Fruit fly (Drosophila melanogaster) whole organism, embryonic: Measurements from ENCODE around the gene CG3630.

Source experiments
- Bgb ChIP-seq: fragments of 200-800 bp; sonication (Bioruptor generic); IDR thresholded peaks from 2 replicates; pipeline ENCODE4 v1.3.6; 2022; ENCODE audit warnings: missing biosample characterization, missing genetic modification characterization; ENCODE audit not compliant: partially characterized antibody
- Blimp-1 ChIP-seq: fragments of 200-800 bp; sonication (Bioruptor generic); optimal IDR thresholded peaks from 3 replicates; lab custom pipeline; 2018; ENCODE audit warnings: missing biosample characterization, missing genetic modification characterization, mild to moderate bottlenecking, moderate library complexity, missing genetic modification reagents
- BtbVII ChIP-seq: fragments of 200-800 bp; sonication (Bioruptor generic); optimal IDR thresholded peaks from 3 replicates; lab custom pipeline; 2017; ENCODE audit warnings: missing biosample characterization, mild to moderate bottlenecking, missing genetic modification characterization
- CG1024 ChIP-seq: fragments of 200-800 bp; sonication (Bioruptor generic); IDR thresholded peaks from 2 replicates; pipeline ENCODE4 v1.3.6; 2022; ENCODE audit warnings: missing biosample characterization, missing genetic modification characterization
- CG10321 ChIP-seq: fragments of 200-800 bp; sonication (Bioruptor generic); IDR thresholded peaks from 2 replicates; pipeline ENCODE4 v1.3.6; 2022; ENCODE audit warnings: missing biosample characterization, missing genetic modification characterization
- CG10654 ChIP-seq: fragments of 200-800 bp; sonication (Bioruptor generic); optimal IDR thresholded peaks from 2 replicates; lab custom pipeline; 2016; ENCODE audit warnings: missing biosample characterization, missing genetic modification characterization
- CG12155 ChIP-seq: fragments of 200-800 bp; sonication (Bioruptor generic); optimal IDR thresholded peaks from 3 replicates; lab custom pipeline; 2016; ENCODE audit warnings: missing biosample characterization, missing genetic modification characterization
- CG16779 ChIP-seq: fragments of 200-800 bp; sonication (Bioruptor generic); IDR thresholded peaks from 2 replicates; pipeline ENCODE4 v1.3.6; 2022; ENCODE audit warnings: missing biosample characterization, missing genetic modification characterization
- CG17186 ChIP-seq: fragments of 200-800 bp; sonication (Bioruptor generic); optimal IDR thresholded peaks from 3 replicates; lab custom pipeline; 2017; ENCODE audit warnings: missing biosample characterization, missing genetic modification reagents, missing genetic modification characterization
- CG3163 ChIP-seq: fragments of 200-800 bp; sonication (Bioruptor generic); optimal IDR thresholded peaks from 3 replicates; lab custom pipeline; 2016; ENCODE audit warnings: missing biosample characterization, missing genetic modification characterization
- CG34422 ChIP-seq: fragments of 200-800 bp; sonication (Bioruptor generic); IDR thresholded peaks from 3 replicates; pipeline ENCODE4 v1.3.6; 2022; ENCODE audit warnings: missing biosample characterization, missing genetic modification characterization
- CG3995 ChIP-seq: fragments of 200-800 bp; sonication (Bioruptor generic); optimal IDR thresholded peaks from 3 replicates; lab custom pipeline; 2016; ENCODE audit warnings: missing biosample characterization, missing genetic modification characterization
- CG6854 ChIP-seq: fragments of 200-800 bp; sonication (Bioruptor generic); optimal IDR thresholded peaks from 3 replicates; lab custom pipeline; 2017; ENCODE audit warnings: missing biosample characterization, mild to moderate bottlenecking, missing genetic modification characterization
- CG8478 ChIP-seq: fragments of >200 bp; optimal IDR thresholded peaks from 2 replicates; lab custom pipeline; 2018
- CG8924 ChIP-seq: fragments of 200-800 bp; optimal IDR thresholded peaks from 3 replicates; lab custom pipeline; 2019; ENCODE audit warnings: missing biosample characterization, mild to moderate bottlenecking, missing genetic modification characterization, moderate library complexity
- CG9797 ChIP-seq: fragments of 200-800 bp; sonication (Bioruptor generic); optimal IDR thresholded peaks from 3 replicates; lab custom pipeline; 2018; ENCODE audit warnings: missing biosample characterization, mild to moderate bottlenecking, missing genetic modification characterization
- Deaf1 ChIP-seq: fragments of 200-800 bp; optimal IDR thresholded peaks from 3 replicates; lab custom pipeline; 2019; ENCODE audit warnings: missing biosample characterization, mild to moderate bottlenecking, missing genetic modification characterization, moderate library complexity
- E2f1 ChIP-seq: fragments of 200-800 bp; sonication (Bioruptor generic); IDR thresholded peaks from 2 replicates; pipeline ENCODE4 v1.3.6; 2022; ENCODE audit warnings: missing biosample characterization, missing genetic modification characterization
- E2f2 ChIP-seq: fragments of 200-800 bp; sonication (Bioruptor generic); IDR thresholded peaks from 2 replicates; pipeline ENCODE4 v1.3.6; 2022; ENCODE audit warnings: missing biosample characterization, missing genetic modification characterization
- Elba2 ChIP-seq: fragments of 200-800 bp; sonication (Bioruptor generic); optimal IDR thresholded peaks from 3 replicates; lab custom pipeline; 2016; ENCODE audit warnings: missing biosample characterization, missing genetic modification characterization
- HLHmδ ChIP-seq: fragments of 200-800 bp; sonication (Bioruptor generic); optimal IDR thresholded peaks from 2 replicates; lab custom pipeline; 2018; ENCODE audit warnings: missing biosample characterization, mild to moderate bottlenecking, missing genetic modification characterization, moderate library complexity
- HmgZ ChIP-seq: fragments of 200-800 bp; sonication (Bioruptor generic); optimal IDR thresholded peaks from 2 replicates; lab custom pipeline; 2018; ENCODE audit warnings: missing biosample characterization, mild to moderate bottlenecking, missing genetic modification characterization
- MBD-R2 ChIP-seq: fragments of 200-800 bp; sonication (Bioruptor generic); IDR thresholded peaks from 2 replicates; pipeline ENCODE4 v1.3.6; 2022; ENCODE audit warnings: missing biosample characterization, missing genetic modification characterization
- MESR4 ChIP-seq: fragments of 200-800 bp; sonication (Bioruptor generic); optimal IDR thresholded peaks from 2 replicates; lab custom pipeline; 2018; ENCODE audit warnings: missing biosample characterization, mild to moderate bottlenecking, missing genetic modification characterization, moderate library complexity
- Med ChIP-seq: fragments of 200-800 bp; sonication (Bioruptor generic); peaks from one replicate; lab custom pipeline; 2016; ENCODE audit warnings: missing biosample characterization, missing genetic modification characterization, mild to moderate bottlenecking, inconsistent platforms, moderate library complexity
- Mrtf ChIP-seq: fragments of 200-800 bp; sonication (Bioruptor generic); IDR thresholded peaks from 3 replicates; pipeline ENCODE4 v1.3.6; 2022; ENCODE audit warnings: missing biosample characterization, missing genetic modification characterization
- Myb ChIP-seq: fragments of 200-800 bp; sonication (Bioruptor generic); optimal IDR thresholded peaks from 2 replicates; lab custom pipeline; 2016; ENCODE audit warnings: missing biosample characterization, missing genetic modification characterization
- Nf-YB ChIP-seq: fragments of 200-800 bp; sonication (Bioruptor generic); optimal IDR thresholded peaks from 3 replicates; lab custom pipeline; 2019; ENCODE audit warnings: missing biosample characterization, mild to moderate bottlenecking, missing genetic modification characterization, moderate library complexity
- NfI ChIP-seq: fragments of 200-800 bp; sonication (Bioruptor generic); optimal IDR thresholded peaks from 3 replicates; lab custom pipeline; 2018; ENCODE audit warnings: missing biosample characterization, mild to moderate bottlenecking, missing genetic modification characterization, moderate library complexity
- PHDP ChIP-seq: fragments of 200-800 bp; sonication (Bioruptor generic); optimal IDR thresholded peaks from 3 replicates; lab custom pipeline; 2018; ENCODE audit warnings: missing biosample characterization, mild to moderate bottlenecking, missing genetic modification characterization, moderate library complexity
- Spps ChIP-seq: fragments of 200-800 bp; sonication (Bioruptor generic); optimal IDR thresholded peaks from 2 replicates; lab custom pipeline; 2018; ENCODE audit warnings: missing biosample characterization, mild to moderate bottlenecking, missing genetic modification characterization
- Trl ChIP-seq, 3 experiments: fragments of >200 bp in 2 of 3; fragments of 200-800 bp in 1 of 3; sonication (Bioruptor generic) in 1 of 3; optimal IDR thresholded peaks; 2 replicates in 1 of 3; 3 replicates in 2 of 3; lab custom pipeline; 2016 to 2017; ENCODE audit warnings: missing biosample characterization in 1 of 3, missing genetic modification characterization in 1 of 3
- Xrp1 ChIP-seq: fragments of 200-800 bp; sonication (Bioruptor generic); IDR thresholded peaks from 2 replicates; pipeline ENCODE4 v1.3.6; 2022; ENCODE audit warnings: missing biosample characterization, missing genetic modification characterization
- YL-1 ChIP-seq: fragments of 200-800 bp; sonication (Bioruptor generic); optimal IDR thresholded peaks from 3 replicates; lab custom pipeline; 2017; ENCODE audit warnings: missing biosample characterization, mild to moderate bottlenecking, missing genetic modification characterization
- bsh ChIP-seq, 2 experiments: fragments of 200-800 bp; sonication (Bioruptor generic); optimal IDR thresholded peaks; 2 replicates each; lab custom pipeline; 2017 to 2018; ENCODE audit warnings: mild to moderate bottlenecking in 2 of 2, missing biosample characterization in 2 of 2, missing genetic modification characterization in 2 of 2, moderate library complexity in 1 of 2
- btn ChIP-seq: fragments of 200-800 bp; sonication (Bioruptor generic); optimal IDR thresholded peaks from 2 replicates; lab custom pipeline; 2016; ENCODE audit warnings: missing biosample characterization, missing genetic modification characterization
- cg ChIP-seq: fragments of 200-800 bp; sonication (Bioruptor generic); optimal IDR thresholded peaks from 3 replicates; lab custom pipeline; 2019; ENCODE audit warnings: missing biosample characterization, mild to moderate bottlenecking, missing genetic modification characterization, moderate library complexity
- ci ChIP-seq: fragments of 200-800 bp; sonication (Bioruptor generic); IDR thresholded peaks from 3 replicates; pipeline ENCODE4 v1.3.6; 2022; ENCODE audit warnings: missing biosample characterization, missing genetic modification characterization
- dpn ChIP-seq, 2 experiments: fragments of 200-800 bp; sonication (Bioruptor generic); optimal IDR thresholded peaks; 3 replicates each; lab custom pipeline; 2016; ENCODE audit warnings: missing biosample characterization in 2 of 2, missing genetic modification characterization in 2 of 2
- jigr1 ChIP-seq: fragments of 200-800 bp; sonication (Bioruptor generic); IDR thresholded peaks from 3 replicates; pipeline ENCODE4 v1.3.6; 2022; ENCODE audit warnings: missing biosample characterization, missing genetic modification characterization
- ken ChIP-seq: fragments of 200-800 bp; sonication (Bioruptor generic); IDR thresholded peaks from 3 replicates; pipeline ENCODE4 v1.3.6; 2022; ENCODE audit warnings: missing biosample characterization, missing genetic modification characterization
- nmo ChIP-seq: fragments of 200-800 bp; sonication (Bioruptor generic); optimal IDR thresholded peaks from 2 replicates; lab custom pipeline; 2018; ENCODE audit warnings: missing biosample characterization, mild to moderate bottlenecking, missing genetic modification characterization, moderate library complexity
- oc ChIP-seq: fragments of 200-800 bp; sonication (Bioruptor generic); optimal IDR thresholded peaks from 2 replicates; lab custom pipeline; 2018; ENCODE audit warnings: missing biosample characterization, mild to moderate bottlenecking, missing genetic modification characterization, moderate library complexity
- onecut ChIP-seq: fragments of 200-800 bp; sonication (Bioruptor generic); IDR thresholded peaks from 2 replicates; pipeline ENCODE4 v1.3.6; 2022; ENCODE audit warnings: missing biosample characterization, missing genetic modification characterization
- org-1 ChIP-seq: fragments of 200-800 bp; sonication (Bioruptor generic); optimal IDR thresholded peaks from 2 replicates; lab custom pipeline; 2017; ENCODE audit warnings: missing biosample characterization, missing genetic modification characterization
- p53 ChIP-seq: fragments of 200-800 bp; sonication (Bioruptor generic); optimal IDR thresholded peaks from 2 replicates; lab custom pipeline; 2016; ENCODE audit warnings: missing biosample characterization, missing genetic modification characterization
- pzg ChIP-seq: fragments of 200-800 bp; sonication (Bioruptor generic); optimal IDR thresholded peaks from 3 replicates; lab custom pipeline; 2018; ENCODE audit warnings: missing biosample characterization, mild to moderate bottlenecking, missing genetic modification characterization, moderate library complexity
- sd ChIP-seq: fragments of 200-800 bp; sonication (Bioruptor generic); optimal IDR thresholded peaks from 3 replicates; lab custom pipeline; 2018; ENCODE audit warnings: missing biosample characterization, mild to moderate bottlenecking, missing genetic modification characterization, moderate library complexity
- tx ChIP-seq: fragments of 200-800 bp; sonication (Bioruptor generic); optimal IDR thresholded peaks from 2 replicates; lab custom pipeline; 2016; ENCODE audit warnings: missing biosample characterization, missing genetic modification characterization
- vvl ChIP-seq: fragments of 200-800 bp; sonication (Bioruptor generic); IDR thresholded peaks from 2 replicates; pipeline ENCODE4 v1.3.6; 2022; ENCODE audit warnings: missing biosample characterization, missing genetic modification characterization
- zen ChIP-seq: fragments of 200-800 bp; sonication (Bioruptor generic); optimal IDR thresholded peaks from 3 replicates; lab custom pipeline; 2018; ENCODE audit warnings: missing biosample characterization, mild to moderate bottlenecking, missing genetic modification characterization, moderate library complexity

CG3630 gene

DNA sequence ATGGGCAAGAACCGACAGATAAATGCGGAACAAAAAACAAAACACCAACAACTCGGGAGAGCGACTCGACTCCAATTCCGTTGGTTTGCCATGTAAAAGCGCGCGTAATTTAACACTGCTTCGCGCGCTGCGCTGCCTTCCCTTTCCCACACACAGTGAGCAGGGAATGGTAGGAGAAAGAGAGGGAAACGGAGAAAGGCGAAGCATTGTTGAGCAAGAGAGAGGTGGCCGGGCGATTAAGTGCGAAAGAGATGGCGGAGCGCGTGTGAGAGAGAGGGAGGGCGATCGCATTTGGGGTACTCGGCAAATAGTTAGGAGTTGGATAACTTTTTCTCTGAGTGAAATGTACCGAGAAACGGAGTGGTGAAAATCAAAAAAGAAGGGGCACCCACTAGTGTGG, 6.1 kb upstream of the CG3630 start (continued):
- TF ChIP-seq Med (GFP tag; lab: Kevin White, UChicago) (peak; percentile 53), CG6854 (GFP tag; lab: Kevin White, UChicago) (no peak), MESR4 (peak; percentile 9), btn (GFP tag; lab: Kevin White, UChicago) (peak; percentile 2), CG3995 (GFP tag; lab: Kevin White, UChicago) (no peak), Deaf1 (tag; lab: Kevin White, UChicago) (peak; percentile 24), nmo (GFP tag; lab: Kevin White, UChicago) (peak; percentile 20), CG1024 (GFP tag; lab: Robert Waterston, UW) (0 out of 2 replicates have a peak, but pooled peaks have one; percentile 21), dpn (GFP tag; optimal IDR thresholded peaks at IDR 0.05; lab: Kevin White, UChicago) (no peak), ken (GFP tag; lab: Robert Waterston, UW) (no peak), Trl (optimal IDR thresholded peaks at IDR 0.05; lab: Kevin White, UChicago) (peak; percentile 54 to 70), Trl (GFP tag; optimal IDR thresholded peaks at IDR 0.05; lab: Kevin White, UChicago) (peak; percentile 45), CG12155 (GFP tag; lab: Kevin White, UChicago) (no peak), HmgZ (tag; lab: Kevin White, UChicago) (peak; percentile 44), ci (GFP tag; lab: Robert Waterston, UW) (peak; percentile 62), CG16779 (GFP tag; lab: Robert Waterston, UW) (no peak), CG9797 (GFP tag; lab: Kevin White, UChicago) (no peak), sd (tag; lab: Kevin White, UChicago) (peak; percentile 43), Mrtf (GFP tag; lab: Robert Waterston, UW) (no peak), BtbVII (GFP tag; lab: Kevin White, UChicago) (no peak), tx (GFP tag; lab: Kevin White, UChicago) (no peak), CG10654 (no peak), MBD-R2 (GFP tag; lab: Robert Waterston, UW) (peak; percentile 19; the same call in 1 of the 2 replicates), HLHmδ (GFP tag; lab: Kevin White, UChicago) (no peak), Blimp-1 (GFP tag; lab: Kevin White, UChicago) (no peak), CG17186 (GFP tag; lab: Kevin White, UChicago) (no peak), Nf-YB (GFP tag; lab: Kevin White, UChicago) (peak; percentile 48), CG34422 (GFP tag; lab: Robert Waterston, UW) (0 out of 3 replicates have a peak, but pooled peaks have one; percentile 32), onecut (no peak), zen (no peak), CG10321 (GFP tag; lab: Robert Waterston, UW) (peak; percentile 89), cg (GFP tag; lab: Kevin White, UChicago) (peak; percentile 59), CG8478 (lab: Kevin White, UChicago) (peak; percentile 88), pzg (GFP tag; lab: Kevin White, UChicago) (peak; percentile 21), Xrp1 (GFP tag; lab: Robert Waterston, UW) (0 out of 2 replicates have a peak, but pooled peaks have one; percentile 8), NfI (no peak), YL-1 (GFP tag; lab: Kevin White, UChicago) (peak; percentile 32), p53 (GFP tag; lab: Kevin White, UChicago) (no peak), Bgb (peak; percentile 37; the same call in 1 of the 2 replicates), Myb (GFP tag; lab: Kevin White, UChicago) (no peak), E2f2 (peak; percentile 64), oc (tag; lab: Kevin White, UChicago) (peak; percentile 74), CG3163 (peak; percentile 46), Spps (tag; lab: Kevin White, UChicago) (no peak), jigr1 (GFP tag; lab: Robert Waterston, UW) (no peak), vvl (GFP tag; lab: Robert Waterston, UW) (peak; percentile 36; the same call in 1 of the 2 replicates), org-1 (no peak), PHDP (tag; lab: Kevin White, UChicago) (no peak), E2f1 (GFP tag; lab: Robert Waterston, UW) (peak; percentile 87), Elba2 (peak; percentile 28), CG8924 (tag; lab: Kevin White, UChicago) (peak; percentile 5), bsh (GFP tag; optimal IDR thresholded peaks at IDR 0.05; lab: Kevin White, UChicago) (peak in 1 of 2 experiments; percentile 7)
